Fruit fly (Drosophila melanogaster) whole organism, embryonic: Measurements from ENCODE around the gene Ets97D.

ENCODE experiments used
- Ada2b ChIP-seq: fragments of 200-800 bp; sonication (Bioruptor generic); IDR thresholded peaks from 2 replicates; pipeline ENCODE4 v1.3.6; 2022; ENCODE audit warnings: missing biosample characterization, missing genetic modification characterization
- Atf6 ChIP-seq: fragments of 200-800 bp; sonication (Bioruptor generic); IDR thresholded peaks from 2 replicates; pipeline ENCODE4 v1.3.6; 2022; ENCODE audit warnings: missing biosample characterization, missing genetic modification characterization
- CG10321 ChIP-seq: fragments of 200-800 bp; sonication (Bioruptor generic); IDR thresholded peaks from 2 replicates; pipeline ENCODE4 v1.3.6; 2022; ENCODE audit warnings: missing biosample characterization, missing genetic modification characterization
- CG10959 ChIP-seq: fragments of 200-800 bp; sonication (Bioruptor generic); IDR thresholded peaks from 2 replicates; pipeline ENCODE4 v1.3.6; 2022; ENCODE audit warnings: missing biosample characterization, missing genetic modification characterization
- CG12299 ChIP-seq: fragments of 200-800 bp; sonication (Bioruptor generic); optimal IDR thresholded peaks from 2 replicates; lab custom pipeline; 2018; ENCODE audit warnings: missing biosample characterization, mild to moderate bottlenecking, missing genetic modification characterization
- CG12769 ChIP-seq: fragments of 200-800 bp; sonication (Bioruptor generic); optimal IDR thresholded peaks from 2 replicates; lab custom pipeline; 2019; ENCODE audit warnings: missing biosample characterization, mild to moderate bottlenecking, missing genetic modification characterization, moderate library complexity
- CG13424 ChIP-seq: fragments of 200-800 bp; sonication (Bioruptor generic); optimal IDR thresholded peaks from 2 replicates; lab custom pipeline; 2019; ENCODE audit warnings: missing biosample characterization, mild to moderate bottlenecking, missing genetic modification characterization, moderate library complexity
- CG13775 ChIP-seq: fragments of 200-800 bp; sonication (Bioruptor generic); optimal IDR thresholded peaks from 3 replicates; lab custom pipeline; 2017; ENCODE audit warnings: missing biosample characterization, mild to moderate bottlenecking, missing genetic modification characterization
- CG15011 ChIP-seq: fragments of 200-800 bp; sonication (Bioruptor generic); optimal IDR thresholded peaks from 3 replicates; lab custom pipeline; 2018; ENCODE audit warnings: missing biosample characterization, mild to moderate bottlenecking, missing genetic modification characterization
- CG15514 ChIP-seq: fragments of 200-800 bp; sonication (Bioruptor generic); optimal IDR thresholded peaks from 3 replicates; lab custom pipeline; 2017; ENCODE audit warnings: missing biosample characterization, missing genetic modification characterization, mild to moderate bottlenecking, moderate library complexity, missing genetic modification reagents
- CG1602 ChIP-seq: fragments of 200-800 bp; sonication (Bioruptor generic); optimal IDR thresholded peaks from 3 replicates; lab custom pipeline; 2016; ENCODE audit warnings: missing biosample characterization, missing genetic modification characterization
- CG17328 ChIP-seq: fragments of 200-800 bp; sonication (Bioruptor generic); IDR thresholded peaks from 2 replicates; pipeline ENCODE4 v1.3.6; 2022; ENCODE audit warnings: missing biosample characterization, missing genetic modification characterization
- CG17829 ChIP-seq: fragments of 200-800 bp; optimal IDR thresholded peaks from 2 replicates; lab custom pipeline; 2019; ENCODE audit warnings: missing biosample characterization, mild to moderate bottlenecking, missing genetic modification characterization, moderate library complexity
- CG17912 ChIP-seq: fragments of 200-800 bp; sonication (Bioruptor generic); optimal IDR thresholded peaks from 2 replicates; lab custom pipeline; 2018; ENCODE audit warnings: missing biosample characterization, mild to moderate bottlenecking, missing genetic modification characterization
- CG2120 ChIP-seq: fragments of 200-800 bp; sonication (Bioruptor generic); optimal IDR thresholded peaks from 3 replicates; lab custom pipeline; 2016; ENCODE audit warnings: missing biosample characterization, missing genetic modification characterization
- CG2199 ChIP-seq: fragments of 200-800 bp; sonication (Bioruptor generic); IDR thresholded peaks from 3 replicates; pipeline ENCODE4 v1.3.6; 2022; ENCODE audit warnings: missing biosample characterization, missing genetic modification characterization
- CG31224 ChIP-seq: fragments of 200-800 bp; sonication (Bioruptor generic); IDR thresholded peaks from 2 replicates; pipeline ENCODE4 v1.3.6; 2022; ENCODE audit warnings: missing biosample characterization, missing genetic modification characterization
- CG32532 ChIP-seq: fragments of 200-800 bp; sonication (Bioruptor generic); IDR thresholded peaks from 2 replicates; pipeline ENCODE4 v1.3.6; 2022; ENCODE audit warnings: missing biosample characterization, missing genetic modification characterization
- CG5245 ChIP-seq: fragments of 200-800 bp; sonication (Bioruptor generic); optimal IDR thresholded peaks from 3 replicates; lab custom pipeline; 2016; ENCODE audit warnings: missing biosample characterization, missing genetic modification characterization
- CG6654 ChIP-seq: fragments of 200-800 bp; sonication (Bioruptor generic); optimal IDR thresholded peaks from 2 replicates; lab custom pipeline; 2017; ENCODE audit warnings: missing biosample characterization, mild to moderate bottlenecking, missing genetic modification characterization
- D19A ChIP-seq: fragments of 200-800 bp; optimal IDR thresholded peaks from 3 replicates; lab custom pipeline; 2019; ENCODE audit warnings: missing biosample characterization, mild to moderate bottlenecking, missing genetic modification characterization, moderate library complexity
- Fer2 ChIP-seq: fragments of 200-800 bp; sonication (Bioruptor generic); optimal IDR thresholded peaks from 2 replicates; lab custom pipeline; 2018; ENCODE audit warnings: missing biosample characterization, mild to moderate bottlenecking, missing genetic modification characterization, moderate library complexity
- Gsc ChIP-seq: fragments of 200-800 bp; sonication (Bioruptor generic); IDR thresholded peaks from 2 replicates; pipeline ENCODE4 v1.3.6; 2022; ENCODE audit warnings: missing biosample characterization, missing genetic modification characterization
- Hmx ChIP-seq: fragments of 200-800 bp; sonication (Bioruptor generic); optimal IDR thresholded peaks from 2 replicates; lab custom pipeline; 2016; ENCODE audit warnings: missing biosample characterization, missing genetic modification characterization
- Jarid2 ChIP-seq: fragments of 200-800 bp; sonication (Bioruptor generic); optimal IDR thresholded peaks from 3 replicates; lab custom pipeline; 2017; ENCODE audit warnings: mild to moderate bottlenecking, missing biosample characterization, missing genetic modification reagents, missing genetic modification characterization
- Lhr ChIP-seq: fragments of 200-800 bp; sonication (Bioruptor generic); optimal IDR thresholded peaks from 3 replicates; lab custom pipeline; 2017; ENCODE audit warnings: mild to moderate bottlenecking, missing biosample characterization, missing genetic modification reagents, missing genetic modification characterization
- Lpt ChIP-seq: fragments of >200 bp; optimal IDR thresholded peaks from 2 replicates; lab custom pipeline; 2018; ENCODE audit warnings: missing biosample characterization, missing genetic modification characterization
- MBD-R2 ChIP-seq: fragments of 200-800 bp; sonication (Bioruptor generic); IDR thresholded peaks from 2 replicates; pipeline ENCODE4 v1.3.6; 2022; ENCODE audit warnings: missing biosample characterization, missing genetic modification characterization
- MESR4 ChIP-seq: fragments of 200-800 bp; sonication (Bioruptor generic); optimal IDR thresholded peaks from 2 replicates; lab custom pipeline; 2018; ENCODE audit warnings: missing biosample characterization, mild to moderate bottlenecking, missing genetic modification characterization, moderate library complexity
- Myb ChIP-seq: fragments of 200-800 bp; sonication (Bioruptor generic); optimal IDR thresholded peaks from 2 replicates; lab custom pipeline; 2016; ENCODE audit warnings: missing biosample characterization, missing genetic modification characterization
- Oaz ChIP-seq: fragments of 200-800 bp; sonication (Bioruptor generic); IDR thresholded peaks from 2 replicates; pipeline ENCODE4 v1.3.6; 2022; ENCODE audit warnings: missing biosample characterization, missing genetic modification characterization
- Scr ChIP-seq: fragments of 200-800 bp; sonication (Bioruptor generic); IDR thresholded peaks from 2 replicates; pipeline ENCODE4 v1.3.6; 2022; ENCODE audit warnings: missing biosample characterization, missing genetic modification characterization; ENCODE audit not compliant: partially characterized antibody
- Spps ChIP-seq: fragments of 200-800 bp; sonication (Bioruptor generic); optimal IDR thresholded peaks from 2 replicates; lab custom pipeline; 2018; ENCODE audit warnings: missing biosample characterization, mild to moderate bottlenecking, missing genetic modification characterization
- Sry-δ ChIP-seq: fragments of 200-800 bp; sonication (Bioruptor generic); optimal IDR thresholded peaks from 2 replicates; lab custom pipeline; 2016; ENCODE audit warnings: missing biosample characterization, missing genetic modification characterization
- ara ChIP-seq: fragments of 200-800 bp; sonication (Bioruptor generic); IDR thresholded peaks from 2 replicates; pipeline ENCODE4 v1.3.6; 2022; ENCODE audit warnings: missing biosample characterization, missing genetic modification characterization
- btn ChIP-seq: fragments of 200-800 bp; sonication (Bioruptor generic); optimal IDR thresholded peaks from 2 replicates; lab custom pipeline; 2016; ENCODE audit warnings: missing biosample characterization, missing genetic modification characterization
- cg ChIP-seq: fragments of 200-800 bp; sonication (Bioruptor generic); optimal IDR thresholded peaks from 3 replicates; lab custom pipeline; 2019; ENCODE audit warnings: missing biosample characterization, mild to moderate bottlenecking, missing genetic modification characterization, moderate library complexity
- chif ChIP-seq, 2 experiments: fragments of 200-800 bp; sonication (Bioruptor generic); optimal IDR thresholded peaks; 3 replicates each; lab custom pipeline; 2016; ENCODE audit warnings: missing biosample characterization in 2 of 2, missing genetic modification characterization in 2 of 2
- crc ChIP-seq: fragments of 200-800 bp; sonication (Bioruptor generic); optimal IDR thresholded peaks from 2 replicates; lab custom pipeline; 2016; ENCODE audit warnings: missing biosample characterization, missing genetic modification characterization
- crp ChIP-seq, 2 experiments: fragments of 200-800 bp; sonication (Bioruptor generic); optimal IDR thresholded peaks; 2 replicates in 1 of 2; 3 replicates in 1 of 2; lab custom pipeline; 2017; ENCODE audit warnings: missing biosample characterization in 2 of 2, missing genetic modification characterization in 2 of 2, mild to moderate bottlenecking in 1 of 2, moderate library complexity in 1 of 2
- dmrt99B ChIP-seq: fragments of 200-800 bp; sonication (Bioruptor generic); optimal IDR thresholded peaks from 2 replicates; lab custom pipeline; 2018; ENCODE audit warnings: missing biosample characterization, mild to moderate bottlenecking, missing genetic modification characterization, moderate library complexity
- fd64A ChIP-seq: fragments of 200-800 bp; sonication (Bioruptor generic); optimal IDR thresholded peaks from 3 replicates; lab custom pipeline; 2018; ENCODE audit warnings: missing biosample characterization, mild to moderate bottlenecking, missing genetic modification characterization
- hb ChIP-seq: fragments of 200-800 bp; sonication (Bioruptor generic); IDR thresholded peaks from 3 replicates; pipeline ENCODE4 v1.3.6; 2022; ENCODE audit warnings: missing biosample characterization, missing genetic modification characterization; ENCODE audit not compliant: partially characterized antibody
- ind ChIP-seq: fragments of 200-800 bp; sonication (Bioruptor generic); optimal IDR thresholded peaks from 3 replicates; lab custom pipeline; 2016; ENCODE audit warnings: missing biosample characterization, missing genetic modification characterization
- lilli ChIP-seq: fragments of 200-800 bp; sonication (Bioruptor generic); optimal IDR thresholded peaks from 3 replicates; lab custom pipeline; 2016; ENCODE audit warnings: missing biosample characterization, missing genetic modification characterization
- shn ChIP-seq: fragments of 200-800 bp; sonication (Bioruptor generic); optimal IDR thresholded peaks from 3 replicates; lab custom pipeline; 2016; ENCODE audit warnings: missing biosample characterization, missing genetic modification characterization
- tin ChIP-seq: fragments of 200-800 bp; sonication (Bioruptor generic); optimal IDR thresholded peaks from 3 replicates; lab custom pipeline; 2016; ENCODE audit warnings: missing biosample characterization, missing genetic modification characterization
- tll ChIP-seq, 2 experiments: fragments of 200-800 bp in 1 of 2; fragments of >200 bp in 1 of 2; sonication (Bioruptor generic) in 1 of 2; optimal IDR thresholded peaks; 2 replicates each; lab custom pipeline; 2017 to 2019; ENCODE audit warnings: missing biosample characterization in 2 of 2, missing genetic modification characterization in 2 of 2, mild to moderate bottlenecking in 1 of 2, moderate library complexity in 1 of 2
- twi ChIP-seq: fragments of 200-800 bp; optimal IDR thresholded peaks from 2 replicates; lab custom pipeline; 2019; ENCODE audit warnings: missing biosample characterization, mild to moderate bottlenecking, missing genetic modification characterization, moderate library complexity

Ets97D gene

DNA sequence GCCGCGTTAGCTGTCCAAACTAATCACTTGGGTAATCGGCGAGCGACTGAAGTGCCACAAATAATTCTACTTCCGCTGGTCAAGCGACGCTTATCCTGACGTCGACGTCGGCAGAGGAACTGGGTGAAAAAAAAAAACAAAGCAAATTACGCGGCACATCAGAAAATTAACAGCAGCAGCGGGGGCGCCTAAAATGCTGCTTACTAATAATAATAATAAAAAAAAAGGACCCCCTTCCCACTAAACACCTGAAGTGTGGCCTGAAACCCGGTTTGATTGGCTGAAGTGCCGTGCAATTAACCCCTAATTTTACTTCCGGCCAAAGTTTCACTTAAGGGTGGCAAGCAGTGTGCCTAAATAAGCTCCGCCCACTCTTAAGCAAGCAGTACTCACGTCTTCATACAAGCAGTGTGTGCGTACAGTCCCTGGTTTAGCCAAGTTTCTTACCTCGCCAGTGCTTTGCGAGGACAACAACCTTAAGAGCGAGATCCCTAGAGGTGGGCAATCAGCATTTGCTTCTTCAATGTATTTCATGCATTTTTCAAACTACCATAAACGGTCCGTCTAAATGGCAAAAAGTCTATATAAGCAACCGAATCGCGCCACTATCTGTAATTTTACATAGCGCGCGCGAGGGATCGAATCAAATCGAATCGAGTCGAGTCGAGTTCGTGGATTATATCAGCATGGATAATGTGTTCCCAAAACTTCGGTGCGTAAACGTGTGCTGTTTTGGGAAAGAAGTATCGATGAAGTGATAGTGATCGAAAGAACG, 31.4 kb downstream of the Ets97D start, which contains the start of the genes ro and T48 (continued):
- TF ChIP-seq Sry-δ (peak; percentile 99), crc (GFP tag; lab: Kevin White, UChicago) (no peak), Hmx (GFP tag; lab: Kevin White, UChicago) (no peak), Fer2 (tag; lab: Kevin White, UChicago) (peak; percentile 24), CG17912 (peak; percentile 63), chif (GFP tag; optimal IDR thresholded peaks at IDR 0.05; lab: Kevin White, UChicago) (peak; percentile 44 to 53), CG13775 (peak; percentile 54), twi (tag; lab: Kevin White, UChicago) (no peak), Jarid2 (GFP tag; lab: Kevin White, UChicago) (peak; percentile 90), CG32532 (GFP tag; lab: Robert Waterston, UW) (no peak; the same call in none of the 2 replicates), tin (GFP tag; lab: Kevin White, UChicago) (peak; percentile 51), CG5245 (GFP tag; lab: Kevin White, UChicago) (peak; percentile 22), CG17328 (GFP tag; lab: Robert Waterston, UW) (0 out of 2 replicates have a peak, but pooled peaks have one; percentile 41), Lpt (GFP tag; lab: Kevin White, UChicago) (no peak), shn (GFP tag; lab: Kevin White, UChicago) (peak; percentile 66), CG6654 (GFP tag; lab: Kevin White, UChicago) (no peak), Scr (GFP tag; lab: Robert Waterston, UW) (peak; percentile 65), MESR4 (GFP tag; lab: Kevin White, UChicago) (peak; percentile 34), CG2120 (GFP tag; lab: Kevin White, UChicago) (peak; percentile 69), Spps (tag; lab: Kevin White, UChicago) (no peak), fd64A (GFP tag; lab: Kevin White, UChicago) (no peak), lilli (peak; percentile 57), CG15011 (GFP tag; lab: Kevin White, UChicago) (no peak), CG15514 (peak; percentile 88), CG12299 (tag; lab: Kevin White, UChicago) (no peak), Ada2b (no peak), CG12769 (tag; lab: Kevin White, UChicago) (peak; percentile 81), Oaz (GFP tag; lab: Robert Waterston, UW) (no peak), CG17829 (tag; lab: Kevin White, UChicago) (peak; percentile 68), dmrt99B (tag; lab: Kevin White, UChicago) (no peak), ind (no peak), CG31224 (GFP tag; lab: Robert Waterston, UW) (no peak), CG2199 (GFP tag; lab: Robert Waterston, UW) (0 out of 3 replicates have a peak, but pooled peaks have one; percentile 58), CG1602 (GFP tag; lab: Kevin White, UChicago) (no peak), Myb (GFP tag; lab: Kevin White, UChicago) (peak; percentile 74), tll (GFP tag; optimal IDR thresholded peaks at IDR 0.05; lab: Kevin White, UChicago) (no peak), CG10959 (GFP tag; lab: Robert Waterston, UW) (no peak), CG10321 (GFP tag; lab: Robert Waterston, UW) (0 out of 2 replicates have a peak, but pooled peaks have one; percentile 32), btn (GFP tag; lab: Kevin White, UChicago) (peak; percentile 13), D19A (peak; percentile 7), CG13424 (tag; lab: Kevin White, UChicago) (peak; percentile 42), ara (no peak), hb (GFP tag; lab: Robert Waterston, UW) (no peak), crp (GFP tag; optimal IDR thresholded peaks at IDR 0.05; lab: Kevin White, UChicago) (peak in 1 of 2 experiments; percentile 19), Gsc (GFP tag; lab: Robert Waterston, UW) (no peak), Atf6 (GFP tag; lab: Robert Waterston, UW) (peak; percentile 51; the same call in 1 of the 2 replicates), Lhr (peak; percentile 99), MBD-R2 (GFP tag; lab: Robert Waterston, UW) (peak; percentile 62), cg (GFP tag; lab: Kevin White, UChicago) (no peak)
